Worm (Caenorhabditis elegans) whole organism, midembryonic: Measurements from ENCODE around the gene rrf-3.

Source experiments
- T22C8.4 ChIP-seq: fragments of 200-800 bp; sonication (Bioruptor generic); IDR thresholded peaks from 2 replicates; pipeline ENCODE4 v1.3.6; 2022; ENCODE audit warnings: missing genetic modification characterization, missing compliant biosample characterization
- cog-1 ChIP-seq: sonication (generic microtip); optimal IDR thresholded peaks from 2 replicates; lab custom pipeline; 2016; ENCODE audit warnings: missing genetic modification characterization, missing compliant biosample characterization
- flt-1 ChIP-seq: fragments of 200-800 bp; sonication (Bioruptor generic); IDR thresholded peaks from 2 replicates; pipeline ENCODE4 v1.3.6; 2022; ENCODE audit warnings: missing genetic modification characterization, missing compliant biosample characterization
- klf-2 ChIP-seq: fragments of 200-800 bp; sonication (Bioruptor generic); conservative IDR thresholded peaks from 2 replicates; pipeline ENCODE4 v1.3.6; 2022; ENCODE audit warnings: missing genetic modification reagents, missing genetic modification characterization, missing compliant biosample characterization
- med-1 ChIP-seq: sonication (generic microtip); optimal IDR thresholded peaks from 2 replicates; lab custom pipeline; 2017; ENCODE audit warnings: missing genetic modification characterization, mild to moderate bottlenecking, missing compliant biosample characterization, antibody characterized with exemption, missing genetic modification reagents; ENCODE audit not compliant: insufficient read depth
- ref-1 ChIP-seq: fragments of 200-800 bp; sonication (Bioruptor generic); conservative IDR thresholded peaks from 2 replicates; pipeline ENCODE4 v1.3.6; 2022; ENCODE audit warnings: missing genetic modification reagents, missing genetic modification characterization, missing compliant biosample characterization
- tab-1 ChIP-seq: fragments of 200-800 bp; sonication (Bioruptor generic); IDR thresholded peaks from 2 replicates; pipeline ENCODE4 v1.3.6; 2022; ENCODE audit warnings: missing genetic modification characterization, missing compliant biosample characterization
- ztf-23 ChIP-seq: fragments of 200-800 bp; sonication (Bioruptor generic); IDR thresholded peaks from 2 replicates; pipeline ENCODE4 v1.3.6; 2022; ENCODE audit warnings: missing genetic modification reagents, missing genetic modification characterization, missing compliant biosample characterization
- ztf-29 ChIP-seq: fragments of 200-800 bp; sonication (Bioruptor generic); IDR thresholded peaks from 2 replicates; pipeline ENCODE4 v1.3.6; 2022; ENCODE audit warnings: missing genetic modification reagents, missing genetic modification characterization, missing compliant biosample characterization

The rrf-3 gene

DNA sequence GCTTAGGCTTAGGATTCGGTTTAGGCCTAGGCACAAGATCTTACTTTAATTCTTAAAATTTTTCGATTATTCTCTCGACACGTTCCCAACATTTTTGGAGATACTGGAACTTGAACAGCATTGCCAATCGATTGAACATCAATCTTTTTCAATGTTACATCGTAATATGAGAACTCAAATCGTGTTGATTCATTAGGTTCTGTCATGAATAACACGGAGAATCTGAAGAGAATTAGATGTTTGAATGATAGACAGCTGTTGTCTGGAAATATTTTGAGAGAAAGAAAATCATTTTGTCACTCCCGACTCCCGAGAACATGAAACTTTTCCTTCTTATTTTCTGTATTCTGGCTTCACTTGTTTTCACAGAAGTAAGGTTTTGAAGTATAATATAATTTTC is 7.0 kb downstream of the rrf-3 start, which contains the start of gene T05C12.15:
TSS of gene T05C12.15 (plus strand) at position 301 of the 400 bp plus-strand sequence.
- no peak for TF ChIP-seq med-1
- TF ChIP-seq cog-1 (tag; lab: Kevin White, UChicago) = no peak
- no peak for TF ChIP-seq klf-2 (GFP tag; lab: Robert Waterston, UW)
- no peak for TF ChIP-seq T22C8.4 (GFP tag; lab: Robert Waterston, UW)
- TF ChIP-seq tab-1 = no peak

- no peak for TF ChIP-seq med-1
- no peak for TF ChIP-seq klf-2 (GFP tag; lab: Robert Waterston, UW)
- TF ChIP-seq T22C8.4 (GFP tag; lab: Robert Waterston, UW) = no peak
- TF ChIP-seq ztf-23 (GFP tag; lab: Robert Waterston, UW) = no peak
- no peak for TF ChIP-seq tab-1
- TF ChIP-seq ref-1 = no peak
- no peak for TF ChIP-seq cog-1 (tag; lab: Kevin White, UChicago)
- no peak for TF ChIP-seq flt-1 (GFP tag; lab: Robert Waterston, UW)
- TF ChIP-seq ztf-29 (GFP tag; lab: Robert Waterston, UW) = no peak
Measured at ce11 chrII:8170374-8170773, 8.1 kb downstream of the rrf-3 start, which contains the start of gene T05C12.11. TSS of gene T05C12.11 (minus strand) at chrII:8170474.

ce11 chrII:8173449-8173848 is 11.2 kb downstream of the rrf-3 start, which contains the start of the genes decr-1.3 and T05C12.1:
TSS of gene decr-1.3 (minus strand) at chrII:8173549.
TSS of gene T05C12.1 (plus strand) at chrII:8173680.
- TF ChIP-seq ztf-29 (GFP tag; lab: Robert Waterston, UW) = no peak
- no peak for TF ChIP-seq tab-1
- TF ChIP-seq cog-1 (tag; lab: Kevin White, UChicago) = no peak
- TF ChIP-seq med-1 = no peak
- no peak for TF ChIP-seq ref-1
- TF ChIP-seq klf-2 (GFP tag; lab: Robert Waterston, UW) = no peak
- no peak for TF ChIP-seq ztf-23 (GFP tag; lab: Robert Waterston, UW)
- no peak for TF ChIP-seq T22C8.4 (GFP tag; lab: Robert Waterston, UW)
- no peak for TF ChIP-seq flt-1 (GFP tag; lab: Robert Waterston, UW)

- TF ChIP-seq ref-1 (no peak), klf-2 (GFP tag; lab: Robert Waterston, UW) (no peak), cog-1 (tag; lab: Kevin White, UChicago) (no peak), ztf-29 (GFP tag; lab: Robert Waterston, UW) (no peak), T22C8.4 (GFP tag; lab: Robert Waterston, UW) (no peak), ztf-23 (GFP tag; lab: Robert Waterston, UW) (no peak), flt-1 (GFP tag; lab: Robert Waterston, UW) (no peak), med-1 (no peak), tab-1 (no peak)
Measured at ce11 chrII:8174148-8174547, 11.9 kb downstream of the rrf-3 start.

- TF ChIP-seq med-1 (no peak), klf-2 (GFP tag; lab: Robert Waterston, UW) (no peak), ztf-23 (GFP tag; lab: Robert Waterston, UW) (no peak), ref-1 (no peak), tab-1 (no peak)
Measured at ce11 chrII:8177095-8177494, 14.8 kb downstream of the rrf-3 start, which contains the start of gene acr-14. TSS of gene acr-14 (minus strand) at chrII:8177195.

ce11 chrII:8178614-8179013 is 16.3 kb downstream of the rrf-3 start:
- TF ChIP-seq med-1 = no peak
- TF ChIP-seq T22C8.4 (GFP tag; lab: Robert Waterston, UW) = no peak
- no peak for TF ChIP-seq ztf-29 (GFP tag; lab: Robert Waterston, UW)
- TF ChIP-seq ztf-23 (GFP tag; lab: Robert Waterston, UW) = no peak
- no peak for TF ChIP-seq ref-1
- no peak for TF ChIP-seq flt-1 (GFP tag; lab: Robert Waterston, UW)
- no peak for TF ChIP-seq klf-2 (GFP tag; lab: Robert Waterston, UW)
- no peak for TF ChIP-seq cog-1 (tag; lab: Kevin White, UChicago)
- no peak for TF ChIP-seq tab-1

DNA sequence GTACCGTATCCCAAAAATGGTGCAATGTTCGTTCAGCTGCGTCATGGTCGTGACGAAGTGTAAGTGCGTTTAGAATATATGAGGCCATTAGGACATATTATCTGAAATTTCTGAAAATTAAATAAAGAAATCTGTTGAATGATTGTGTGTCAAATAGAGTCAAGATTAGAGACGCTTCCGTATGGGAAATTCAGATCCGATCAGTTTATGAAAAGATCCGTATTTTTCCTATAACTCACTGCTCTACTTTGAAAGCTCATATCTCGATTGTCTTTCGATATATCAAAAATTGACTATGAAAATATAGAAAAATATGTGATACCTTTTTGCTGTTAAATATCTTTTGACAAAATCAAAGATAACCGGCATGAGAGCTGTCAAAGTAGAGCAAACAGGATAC is 18.0 kb downstream of the rrf-3 start, which contains the start of gene T05C12.4:
TSS of gene T05C12.4 (minus strand) at position 101 of the 400 bp plus-strand sequence.
- no peak for TF ChIP-seq med-1

- TF ChIP-seq flt-1 (GFP tag; lab: Robert Waterston, UW) = no peak
- TF ChIP-seq med-1 = no peak
Measured at ce11 chrII:8181437-8181836, 19.2 kb downstream of the rrf-3 start, which contains the start of gene dylt-3. TSS of gene dylt-3 (plus strand) at chrII:8181737.

DNA sequence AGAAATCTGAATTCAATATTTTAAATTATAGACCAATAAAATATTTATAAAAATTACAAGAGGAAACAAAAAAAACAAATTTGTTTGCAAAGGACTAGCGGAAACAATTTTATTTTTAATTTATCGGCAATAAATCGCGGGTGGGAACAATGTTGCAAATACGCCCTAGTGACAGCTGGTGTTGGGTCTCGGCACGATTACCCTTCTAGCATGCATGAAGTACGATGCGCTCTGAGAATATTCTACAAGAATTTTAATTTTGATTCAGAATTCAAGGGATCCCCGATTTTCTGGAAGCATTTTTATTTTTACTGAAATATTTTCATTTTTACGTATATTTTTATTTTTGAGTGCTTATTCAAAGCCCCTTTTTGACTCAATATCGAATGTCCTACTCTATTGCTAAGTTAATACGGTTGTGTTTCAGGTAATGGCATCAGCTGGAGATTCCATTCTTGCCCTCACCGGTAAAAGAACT is 22.8 kb downstream of the rrf-3 start, which contains the start of the genes mig-5 and cct-1:
TSS of gene mig-5 (minus strand) at position 8 of the 478 bp plus-strand sequence.
TSS of gene cct-1 (plus strand) at position 428 of the 478 bp plus-strand sequence.
- TF ChIP-seq T22C8.4 (GFP tag; lab: Robert Waterston, UW) (no peak), cog-1 (tag; lab: Kevin White, UChicago) (peak; percentile 84), klf-2 (GFP tag; lab: Robert Waterston, UW) (no peak), flt-1 (GFP tag; lab: Robert Waterston, UW) (peak; percentile 71)

DNA sequence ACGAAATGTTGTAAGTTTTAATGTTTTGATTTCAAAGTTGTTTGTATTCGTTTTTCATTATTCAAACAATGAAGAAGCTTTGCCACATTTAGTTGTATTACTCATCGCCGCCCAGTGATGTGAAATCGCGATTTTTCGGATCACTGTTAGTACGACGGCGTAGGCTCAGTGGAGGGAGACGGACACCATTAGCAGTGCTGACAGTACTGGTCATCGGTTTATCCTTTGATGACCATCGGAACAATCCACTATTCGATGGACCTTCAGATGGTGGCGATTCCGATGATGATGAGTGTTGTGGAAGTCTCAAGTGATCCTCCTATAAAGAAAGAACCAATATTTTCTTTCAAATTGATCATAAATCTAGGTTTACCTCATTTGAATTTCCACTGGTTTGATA is 25.3 kb downstream of the rrf-3 start:
- TF ChIP-seq ztf-29 (GFP tag; lab: Robert Waterston, UW) (no peak), klf-2 (GFP tag; lab: Robert Waterston, UW) (no peak), med-1 (no peak), T22C8.4 (GFP tag; lab: Robert Waterston, UW) (no peak), tab-1 (no peak), cog-1 (tag; lab: Kevin White, UChicago) (no peak), ref-1 (no peak), flt-1 (GFP tag; lab: Robert Waterston, UW) (no peak), ztf-23 (GFP tag; lab: Robert Waterston, UW) (no peak)

DNA sequence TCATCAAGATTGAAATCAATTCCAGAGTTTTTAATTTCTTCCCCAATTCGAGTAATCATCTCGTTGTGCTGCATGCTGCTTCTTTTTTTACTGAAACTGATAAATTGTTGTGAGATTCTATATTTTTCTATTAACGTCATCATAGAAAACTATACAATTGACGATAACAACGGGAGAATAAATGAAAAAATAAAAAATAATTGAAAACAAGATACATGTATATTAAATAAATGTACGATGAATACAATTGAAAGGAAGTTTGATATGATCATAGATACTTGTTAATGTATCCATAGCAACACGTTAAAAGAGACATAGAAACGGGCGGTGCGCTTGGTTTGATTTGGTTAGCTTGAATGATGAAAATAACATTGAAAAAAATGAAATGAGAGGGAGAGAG is 28.2 kb downstream of the rrf-3 start, which contains the start of gene T05C12.8:
TSS of gene T05C12.8 (minus strand) at position 101 of the 400 bp plus-strand sequence.
- no peak for TF ChIP-seq tab-1
- no peak for TF ChIP-seq flt-1 (GFP tag; lab: Robert Waterston, UW)
